Fruit fly (Drosophila melanogaster) whole organism, wandering third instar larva: ENCODE data around the gene lky.
"Not testable (repeated sequence)": the region's sequence is repeated elsewhere in the genome, so short reads cannot be mapped to it uniquely, and the experiment has no call there.

ENCODE experiments used
- Abd-B ChIP-seq: fragments of >200 bp; optimal IDR thresholded peaks from 2 replicates; lab custom pipeline; 2017; ENCODE audit warnings: missing biosample characterization, missing genetic modification characterization
- CG9705 ChIP-seq: fragments of 200-800 bp; sonication (Bioruptor generic); optimal IDR thresholded peaks from 2 replicates; lab custom pipeline; 2018; ENCODE audit warnings: missing biosample characterization, mild to moderate bottlenecking, missing genetic modification characterization

DNA sequence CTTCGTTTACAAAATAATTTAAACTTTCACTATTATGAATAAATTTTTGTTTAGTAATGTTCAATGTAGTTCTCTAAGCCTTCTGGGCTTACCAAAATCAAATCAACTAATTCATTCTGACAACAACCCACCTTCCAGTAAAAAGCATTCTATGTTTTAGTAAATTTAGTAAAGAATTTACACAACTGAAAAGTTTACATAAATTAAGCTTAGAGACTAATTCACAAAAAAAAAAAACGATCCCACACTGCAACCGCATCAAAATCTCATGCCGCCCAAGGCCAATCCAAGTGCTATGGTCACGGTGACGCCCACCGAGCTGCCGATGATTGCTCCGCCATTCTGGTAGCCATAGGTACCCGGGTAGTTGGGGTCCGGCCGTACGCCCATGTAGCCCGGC is 43.7 kb downstream of the lky start, which contains the start of gene CG43784:
- TF ChIP-seq CG9705, Abd-B (GFP tag; lab: Kevin White, UChicago): not testable (repeated sequence)
